Fruit fly (Drosophila melanogaster) whole organism, pupa: ENCODE data around the gene Twdlalpha.

ENCODE experiments used
- CG14655 ChIP-seq: fragments of 200-800 bp; sonication (Bioruptor generic); optimal IDR thresholded peaks from 3 replicates; lab custom pipeline; 2017; ENCODE audit warnings: mild to moderate bottlenecking, missing biosample characterization, missing genetic modification reagents, missing genetic modification characterization
- Pif1B ChIP-seq: fragments of 200-800 bp; sonication (Bioruptor generic); optimal IDR thresholded peaks from 3 replicates; lab custom pipeline; 2016; ENCODE audit warnings: missing biosample characterization, missing genetic modification characterization

- TF ChIP-seq CG14655 (GFP tag; lab: Kevin White, UChicago) (no peak), Pif1B (GFP tag; lab: Kevin White, UChicago) (no peak)
Observed at dm6 chrX:16724544-16724943, 18.1 kb upstream of the Twdlalpha start.
